Worm (Caenorhabditis elegans) whole organism, L4/young adult: ENCODE measurements around the gene R07E4.1.
A peak's percentile ranks its signal among the peaks of the same experiment; 100 is the strongest.

ENCODE experiments used
- dao-5 ChIP-seq: sonication (generic microtip); optimal IDR thresholded peaks from 2 replicates; lab custom pipeline; 2016; ENCODE audit warnings: missing genotype, missing genetic modification characterization, moderate library complexity, missing compliant biosample characterization
- him-1 ChIP-seq: sonication (generic microtip); optimal IDR thresholded peaks from 2 replicates; lab custom pipeline; 2016; ENCODE audit warnings: missing genotype, missing genetic modification reagents, missing genetic modification characterization, missing compliant biosample characterization

- TF ChIP-seq him-1, result peak; percentile 31
- TF ChIP-seq dao-5 (tag; lab: Kevin White, UChicago), result no peak
Measured at ce11 chrX:5981698-5982097, 22.8 kb downstream of the R07E4.1 start.
